Worm (Caenorhabditis elegans) whole organism, L4 larva: ENCODE measurements around the gene F26D11.1.

Experiments used
- D1046.2 ChIP-seq: fragments of 200-800 bp; sonication (Bioruptor generic); IDR thresholded peaks from 2 replicates; pipeline ENCODE4 v1.3.6; 2022; ENCODE audit warnings: missing genetic modification characterization, missing compliant biosample characterization
- F37D6.2 ChIP-seq: sonication (generic microtip); optimal IDR thresholded peaks from 2 replicates; lab custom pipeline; 2016; ENCODE audit warnings: mild to moderate bottlenecking, missing genetic modification characterization, missing compliant biosample characterization
- F44E2.7 ChIP-seq: fragments of 200-800 bp; sonication (Bioruptor generic); IDR thresholded peaks from 2 replicates; pipeline ENCODE4 v2.1.2; 2022; ENCODE audit warnings: missing genetic modification characterization, missing compliant biosample characterization
- F49E8.2 ChIP-seq: sonication (generic microtip); optimal IDR thresholded peaks from 2 replicates; lab custom pipeline; 2016; ENCODE audit warnings: missing compliant biosample characterization, mild to moderate bottlenecking, missing genetic modification characterization, borderline replicate concordance
- T20F7.1 ChIP-seq: fragments of 200-800 bp; sonication (Bioruptor generic); optimal IDR thresholded peaks from 2 replicates; lab custom pipeline; 2018; ENCODE audit warnings: mild to moderate bottlenecking, missing genetic modification characterization, missing compliant biosample characterization
- Y105C5A.15 ChIP-seq: fragments of 200-800 bp; sonication (Bioruptor generic); IDR thresholded peaks from 2 replicates; pipeline ENCODE4 v1.3.6; 2022; ENCODE audit warnings: missing genetic modification characterization, missing compliant biosample characterization
- Y48G9A.11 ChIP-seq: fragments of 200-800 bp; sonication (Bioruptor generic); IDR thresholded peaks from 2 replicates; pipeline ENCODE4 v1.3.6; 2022; ENCODE audit warnings: missing genetic modification reagents, missing genetic modification characterization, missing compliant biosample characterization
- Y75B8A.6 ChIP-seq: fragments of 200-800 bp; sonication (Bioruptor generic); IDR thresholded peaks from 2 replicates; pipeline ENCODE4 v1.3.6; 2022; ENCODE audit warnings: missing genetic modification reagents, missing genetic modification characterization, missing compliant biosample characterization
- aha-1 ChIP-seq: fragments of 150-350 bp; peaks from one replicate; lab custom pipeline; 2014; ENCODE audit warnings: missing biosample characterization, missing genetic modification characterization
- ceh-32 ChIP-seq: sonication (generic microtip); optimal IDR thresholded peaks from 2 replicates; lab custom pipeline; 2016; ENCODE audit warnings: mild to moderate bottlenecking, missing genetic modification characterization, missing compliant biosample characterization; ENCODE audit not compliant: poor library complexity
- ceh-44 ChIP-seq: fragments of 200-800 bp; sonication (Bioruptor generic); IDR thresholded peaks from 2 replicates; pipeline ENCODE4 v1.3.6; 2022; ENCODE audit warnings: missing genetic modification reagents, missing genetic modification characterization, missing compliant biosample characterization
- ceh-62 ChIP-seq: sonication (generic microtip); optimal IDR thresholded peaks from 2 replicates; lab custom pipeline; 2017; ENCODE audit warnings: missing biosample characterization, missing genetic modification characterization
- ces-1 ChIP-seq: fragments of 150-350 bp; sonication (generic microtip); optimal IDR thresholded peaks from 4 replicates; lab custom pipeline; 2014; ENCODE audit warnings: missing biosample characterization, missing genetic modification reagents, missing genetic modification characterization
- ctbp-1 ChIP-seq: fragments of 200-800 bp; sonication (Bioruptor generic); IDR thresholded peaks from 2 replicates; pipeline ENCODE4 v1.3.6; 2022; ENCODE audit warnings: missing genetic modification reagents, missing genetic modification characterization, missing compliant biosample characterization
- daf-12 ChIP-seq: fragments of 150-350 bp; optimal IDR thresholded peaks from 2 replicates; lab custom pipeline; 2014; ENCODE audit warnings: missing biosample characterization, missing genetic modification reagents, missing genetic modification characterization
- daf-16 ChIP-seq, 3 experiments: sonication (generic microtip); optimal IDR thresholded peaks; 2 replicates each; lab custom pipeline; 2016 to 2017; ENCODE audit warnings: missing genetic modification characterization in 3 of 3, missing genetic modification reagents in 3 of 3, mild to moderate bottlenecking in 2 of 3, missing compliant biosample characterization in 2 of 3, missing biosample characterization in 1 of 3, moderate library complexity in 1 of 3
- dmd-6 ChIP-seq: fragments of 200-800 bp; sonication (Bioruptor generic); IDR thresholded peaks from 2 replicates; pipeline ENCODE4 v1.3.6; 2022; ENCODE audit warnings: missing genetic modification reagents, missing genetic modification characterization, missing compliant biosample characterization
- dmd-8 ChIP-seq: fragments of 200-800 bp; sonication (Bioruptor generic); IDR thresholded peaks from 2 replicates; pipeline ENCODE4 v1.3.6; 2022; ENCODE audit warnings: missing genetic modification characterization, missing compliant biosample characterization
- dmd-9 ChIP-seq: fragments of 200-800 bp; sonication (Bioruptor generic); IDR thresholded peaks from 2 replicates; pipeline ENCODE4 v1.3.6; 2022; ENCODE audit warnings: missing genetic modification reagents, missing genetic modification characterization, missing compliant biosample characterization
- egl-43 ChIP-seq: fragments of 200-800 bp; sonication (Bioruptor generic); IDR thresholded peaks from 2 replicates; pipeline ENCODE4 v1.3.6; 2022; ENCODE audit warnings: missing genetic modification reagents, missing genetic modification characterization, missing compliant biosample characterization
- fkh-10 ChIP-seq: fragments of 150-350 bp; optimal IDR thresholded peaks from 2 replicates; lab custom pipeline; 2014; ENCODE audit warnings: missing biosample characterization, missing genetic modification reagents, missing genetic modification characterization
- hlh-30 ChIP-seq: sonication (generic microtip); optimal IDR thresholded peaks from 2 replicates; lab custom pipeline; 2017; ENCODE audit warnings: antibody characterized with exemption, mild to moderate bottlenecking, missing genetic modification characterization, missing compliant biosample characterization; ENCODE audit not compliant: insufficient read depth
- hmg-1.1 ChIP-seq: fragments of 200-800 bp; sonication (Bioruptor generic); IDR thresholded peaks from 2 replicates; pipeline ENCODE4 v1.3.6; 2022; ENCODE audit warnings: missing genetic modification reagents, missing genetic modification characterization, missing compliant biosample characterization
- lim-7 ChIP-seq: fragments of 200-800 bp; sonication (Bioruptor generic); IDR thresholded peaks from 2 replicates; pipeline ENCODE4 v1.3.6; 2022; ENCODE audit warnings: missing genetic modification characterization, missing compliant biosample characterization
- lin-15B ChIP-seq: fragments of 150-350 bp; sonication (generic microtip); optimal IDR thresholded peaks from 3 replicates; lab custom pipeline; 2014; ENCODE audit warnings: missing biosample characterization, missing genetic modification characterization
- lin-29 ChIP-seq: fragments of 200-800 bp; sonication (Bioruptor generic); IDR thresholded peaks from 2 replicates; pipeline ENCODE4 v1.3.6; 2022; ENCODE audit warnings: missing genetic modification reagents, missing genetic modification characterization, missing compliant biosample characterization
- lin-38 ChIP-seq: fragments of 200-800 bp; sonication (Bioruptor generic); IDR thresholded peaks from 2 replicates; pipeline ENCODE4 v1.3.6; 2022; ENCODE audit warnings: missing genetic modification reagents, missing genetic modification characterization, missing compliant biosample characterization
- mep-1 ChIP-seq: fragments of 150-350 bp; sonication (generic microtip); optimal IDR thresholded peaks from 3 replicates; lab custom pipeline; 2014; ENCODE audit warnings: missing biosample characterization, missing genetic modification characterization
- mes-2 ChIP-seq: sonication (generic microtip); optimal IDR thresholded peaks from 2 replicates; lab custom pipeline; 2016; ENCODE audit warnings: missing genotype, mild to moderate bottlenecking, missing genetic modification characterization, missing compliant biosample characterization; ENCODE audit not compliant: poor library complexity, severe bottlenecking
- mxl-2 ChIP-seq: fragments of 200-800 bp; sonication (Bioruptor generic); conservative IDR thresholded peaks from 2 replicates; pipeline ENCODE4 v1.3.6; 2022; ENCODE audit warnings: missing genetic modification reagents, missing genetic modification characterization, missing compliant biosample characterization
- nhr-102 ChIP-seq: sonication (generic microtip); optimal IDR thresholded peaks from 2 replicates; lab custom pipeline; 2016; ENCODE audit warnings: mild to moderate bottlenecking, missing genetic modification characterization, moderate library complexity, missing compliant biosample characterization
- nhr-11 ChIP-seq: fragments of 150-350 bp; optimal IDR thresholded peaks from 2 replicates; lab custom pipeline; 2014; ENCODE audit warnings: missing biosample characterization, missing genetic modification characterization
- nhr-111 ChIP-seq: fragments of 200-800 bp; sonication (Bioruptor generic); optimal IDR thresholded peaks from 2 replicates; lab custom pipeline; 2018; ENCODE audit warnings: mild to moderate bottlenecking, missing genetic modification characterization, missing compliant biosample characterization
- nhr-237 ChIP-seq: sonication (generic microtip); optimal IDR thresholded peaks from 2 replicates; lab custom pipeline; 2017; ENCODE audit warnings: missing biosample characterization, missing genetic modification characterization
- nhr-25 ChIP-seq: sonication (generic microtip); optimal IDR thresholded peaks from 2 replicates; lab custom pipeline; 2017; ENCODE audit warnings: missing genetic modification characterization, mild to moderate bottlenecking, missing compliant biosample characterization, antibody characterized with exemption, moderate library complexity, borderline replicate concordance; ENCODE audit not compliant: insufficient read depth
- nhr-28 ChIP-seq: fragments of 150-350 bp; optimal IDR thresholded peaks from 2 replicates; lab custom pipeline; 2014; ENCODE audit warnings: missing biosample characterization, missing genetic modification characterization
- nhr-6 ChIP-seq: fragments of 150-350 bp; optimal IDR thresholded peaks from 2 replicates; lab custom pipeline; 2014; ENCODE audit warnings: missing biosample characterization, missing genetic modification characterization
- pqm-1 ChIP-seq: sonication (generic microtip); optimal IDR thresholded peaks from 2 replicates; lab custom pipeline; 2017; ENCODE audit warnings: missing biosample characterization, missing genetic modification characterization
- saeg-2 ChIP-seq: fragments of 200-800 bp; sonication (Bioruptor generic); IDR thresholded peaks from 2 replicates; pipeline ENCODE4 v1.3.6; 2022; ENCODE audit warnings: missing genetic modification reagents, missing genetic modification characterization, missing compliant biosample characterization
- snpc-4 ChIP-seq: fragments of 150-350 bp; optimal IDR thresholded peaks from 2 replicates; lab custom pipeline; 2014; ENCODE audit warnings: missing biosample characterization, missing genetic modification characterization
- spr-3 ChIP-seq: fragments of 200-800 bp; sonication (Bioruptor generic); optimal IDR thresholded peaks from 2 replicates; lab custom pipeline; 2018; ENCODE audit warnings: mild to moderate bottlenecking, missing genetic modification characterization, missing compliant biosample characterization
- tag-97 ChIP-seq: fragments of 200-800 bp; sonication (Bioruptor generic); IDR thresholded peaks from 2 replicates; pipeline ENCODE4 v1.3.6; 2022; ENCODE audit warnings: missing genetic modification characterization, missing compliant biosample characterization
- unc-130 ChIP-seq: sonication (generic microtip); optimal IDR thresholded peaks from 2 replicates; lab custom pipeline; 2016; ENCODE audit warnings: missing genetic modification reagents, missing genetic modification characterization, missing compliant biosample characterization
- vab-7 ChIP-seq: fragments of 200-800 bp; sonication (Bioruptor generic); IDR thresholded peaks from 2 replicates; pipeline ENCODE4 v1.3.6; 2022; ENCODE audit warnings: missing genetic modification reagents, missing genetic modification characterization, missing compliant biosample characterization
- zag-1 ChIP-seq: fragments of 150-350 bp; optimal IDR thresholded peaks from 2 replicates; lab custom pipeline; 2014; ENCODE audit warnings: missing biosample characterization, missing genetic modification characterization
- zip-11 ChIP-seq: fragments of 200-800 bp; sonication (Bioruptor generic); IDR thresholded peaks from 2 replicates; pipeline ENCODE4 v1.3.6; 2022; ENCODE audit warnings: missing genetic modification characterization, missing compliant biosample characterization
- ztf-7 ChIP-seq: fragments of 150-350 bp; optimal IDR thresholded peaks from 2 replicates; lab custom pipeline; 2014; ENCODE audit warnings: missing biosample characterization, missing genetic modification characterization

F26D11.1 gene

ce11 chrV:8013901-8014388, 32.6 kb downstream of the F26D11.1 start, which contains the start of gene Y97E10AR.6 (continued):
- no peak for TF ChIP-seq saeg-2 (GFP tag; lab: Robert Waterston, UW)
- peak; percentile 31 for TF ChIP-seq T20F7.1 (GFP tag; lab: Kevin White, UChicago)
- no peak for TF ChIP-seq nhr-6 (tag; lab: Kevin White, UChicago)
- no peak for TF ChIP-seq egl-43 (GFP tag; lab: Robert Waterston, UW)
- no peak for TF ChIP-seq nhr-237
- TF ChIP-seq nhr-111 (GFP tag; lab: Kevin White, UChicago) = no peak
- no peak for TF ChIP-seq F44E2.7
- TF ChIP-seq hlh-30 (tag; lab: Kevin White, UChicago) = peak; percentile 98
- no peak for TF ChIP-seq lin-15B
- TF ChIP-seq dmd-9 (GFP tag; lab: Robert Waterston, UW) = no peak
- TF ChIP-seq mep-1 (tag; lab: Kevin White, UChicago) = peak; percentile 35
- TF ChIP-seq vab-7 = no peak
- no peak for TF ChIP-seq fkh-10 (GFP tag; lab: Kevin White, UChicago)
- TF ChIP-seq zag-1 (tag; lab: Kevin White, UChicago) = no peak
- no peak for TF ChIP-seq ceh-44 (GFP tag; lab: Robert Waterston, UW)
- TF ChIP-seq ceh-32 = no peak
- no peak for TF ChIP-seq daf-12 (tag; lab: Kevin White, UChicago)
- no peak for TF ChIP-seq ces-1 (GFP tag; lab: Kevin White, UChicago)
- TF ChIP-seq lim-7 (GFP tag; lab: Robert Waterston, UW) = no peak
- TF ChIP-seq nhr-25 (tag; lab: Kevin White, UChicago) = no peak
- TF ChIP-seq aha-1 (tag; lab: Kevin White, UChicago) = peak; percentile 85
- no peak for TF ChIP-seq spr-3 (GFP tag; lab: Kevin White, UChicago)
- TF ChIP-seq nhr-11 = no peak
- TF ChIP-seq Y105C5A.15 = no peak
- TF ChIP-seq dmd-6 (GFP tag; lab: Robert Waterston, UW) = peak; percentile 37
- no peak for TF ChIP-seq ceh-62
- no peak for TF ChIP-seq Y75B8A.6
- peak; percentile 43 for TF ChIP-seq nhr-28 (tag; lab: Kevin White, UChicago)
- TF ChIP-seq snpc-4 (tag; lab: Kevin White, UChicago) = no peak
- TF ChIP-seq F37D6.2 (tag; lab: Kevin White, UChicago) = no peak
- TF ChIP-seq F49E8.2 (tag; lab: Kevin White, UChicago) = no peak
- TF ChIP-seq ctbp-1 = no peak
- no peak for TF ChIP-seq D1046.2 (GFP tag; lab: Robert Waterston, UW)

- TF ChIP-seq lin-38 (GFP tag; lab: Robert Waterston, UW) = 0 out of 2 replicates have a peak, but pooled peaks have one; percentile 21
- TF ChIP-seq F49E8.2 (tag; lab: Kevin White, UChicago) = peak; percentile 40
- 0 out of 2 replicates have a peak, but pooled peaks have one; percentile 6 for TF ChIP-seq lim-7 (GFP tag; lab: Robert Waterston, UW)
Observed at ce11 chrV:8014710-8015314, 33.5 kb downstream of the F26D11.1 start.

DNA sequence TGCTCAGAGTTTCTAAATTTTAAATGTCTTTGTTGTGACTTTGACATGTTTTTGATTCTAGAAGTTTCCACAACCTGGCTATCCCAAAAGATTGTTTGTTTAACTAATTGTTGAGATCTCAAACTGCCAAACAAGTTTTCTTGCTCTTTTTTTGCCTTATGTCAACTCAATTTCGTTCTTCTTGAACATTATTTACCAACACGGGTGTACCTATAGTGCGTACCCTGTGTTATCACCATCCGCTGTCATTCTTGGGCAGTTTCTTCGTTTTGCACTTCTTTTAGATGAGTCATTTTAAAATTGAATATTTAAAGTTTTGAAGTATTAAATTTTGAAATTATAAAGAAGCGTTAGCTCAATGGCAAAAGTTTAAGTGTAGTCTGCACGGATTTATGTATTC, 35.6 kb downstream of the F26D11.1 start, which contains the start of gene sptl-2:
Gene sptl-2 (plus strand): TSS at position 280 of the 400 bp plus-strand sequence.
- TF ChIP-seq mep-1 (tag; lab: Kevin White, UChicago) (peak; percentile 4), nhr-102 (no peak), hmg-1.1 (GFP tag; lab: Robert Waterston, UW) (no peak), spr-3 (GFP tag; lab: Kevin White, UChicago) (no peak), tag-97 (GFP tag; lab: Robert Waterston, UW) (no peak), pqm-1 (tag; lab: Kevin White, UChicago) (peak; percentile 84), dmd-6 (GFP tag; lab: Robert Waterston, UW) (peak; percentile 23), dmd-8 (GFP tag; lab: Robert Waterston, UW) (no peak), lin-29 (no peak), zip-11 (GFP tag; lab: Robert Waterston, UW) (no peak), Y48G9A.11 (GFP tag; lab: Robert Waterston, UW) (no peak), daf-16 (GFP tag; optimal IDR thresholded peaks at IDR 0.05; lab: Kevin White, UChicago) (no peak), daf-16 (tag; optimal IDR thresholded peaks at IDR 0.05; lab: Kevin White, UChicago) (peak; percentile 40), mes-2 (tag; lab: Kevin White, UChicago) (peak; percentile 8), ztf-7 (no peak), Y75B8A.6 (no peak), mxl-2 (no peak), zag-1 (tag; lab: Kevin White, UChicago) (no peak), unc-130 (no peak)
